Fruit fly (Drosophila melanogaster) whole organism, prepupa: ENCODE results near the gene ppk18.
A peak's percentile ranks its signal among the peaks of the same experiment; 100 is the strongest.

Source experiments
- Blimp-1 ChIP-seq: fragments of 200-800 bp; sonication (Bioruptor generic); optimal IDR thresholded peaks from 3 replicates; lab custom pipeline; 2017; ENCODE audit warnings: missing biosample characterization, missing genetic modification characterization, mild to moderate bottlenecking, moderate library complexity, missing genetic modification reagents
- CG10631 ChIP-seq: fragments of 200-800 bp; sonication (Bioruptor generic); optimal IDR thresholded peaks from 2 replicates; lab custom pipeline; 2016; ENCODE audit warnings: missing biosample characterization, missing genetic modification characterization
- CG11762 ChIP-seq: fragments of 200-800 bp; sonication (Bioruptor generic); optimal IDR thresholded peaks from 3 replicates; lab custom pipeline; 2016; ENCODE audit warnings: missing biosample characterization, missing genetic modification characterization; ENCODE audit not compliant: insufficient read depth
- CG11902 ChIP-seq: fragments of 200-800 bp; sonication (Bioruptor generic); optimal IDR thresholded peaks from 3 replicates; lab custom pipeline; 2016; ENCODE audit warnings: missing biosample characterization, missing genetic modification characterization
- CG31627 ChIP-seq: fragments of 200-800 bp; sonication (Bioruptor generic); optimal IDR thresholded peaks from 3 replicates; lab custom pipeline; 2016; ENCODE audit warnings: missing biosample characterization, missing genetic modification characterization
- CG32006 ChIP-seq: fragments of 200-800 bp; sonication (Bioruptor generic); optimal IDR thresholded peaks from 3 replicates; lab custom pipeline; 2017; ENCODE audit warnings: missing biosample characterization, mild to moderate bottlenecking, missing genetic modification characterization
- CG4318 ChIP-seq: fragments of 200-800 bp; sonication (Bioruptor generic); optimal IDR thresholded peaks from 3 replicates; lab custom pipeline; 2017; ENCODE audit warnings: missing biosample characterization, mild to moderate bottlenecking, missing genetic modification characterization
- CG6163 ChIP-seq: fragments of 200-800 bp; sonication (Bioruptor generic); IDR thresholded peaks from 3 replicates; pipeline ENCODE4 v1.3.6; 2022; ENCODE audit warnings: missing biosample characterization, missing genetic modification characterization
- CG6276 ChIP-seq: fragments of 200-800 bp; sonication (Bioruptor generic); optimal IDR thresholded peaks from 2 replicates; lab custom pipeline; 2017; ENCODE audit warnings: missing biosample characterization, mild to moderate bottlenecking, missing genetic modification characterization
- CG6808 ChIP-seq: fragments of 200-800 bp; sonication (Bioruptor generic); optimal IDR thresholded peaks from 3 replicates; lab custom pipeline; 2017; ENCODE audit warnings: missing biosample characterization, missing genetic modification characterization, mild to moderate bottlenecking, moderate library complexity, missing genetic modification reagents
- CG8319 ChIP-seq: fragments of 200-800 bp; sonication (Bioruptor generic); optimal IDR thresholded peaks from 3 replicates; lab custom pipeline; 2016; ENCODE audit warnings: missing biosample characterization, missing genetic modification characterization
- CG9139 ChIP-seq: fragments of 200-800 bp; sonication (Bioruptor generic); optimal IDR thresholded peaks from 3 replicates; lab custom pipeline; 2017; ENCODE audit warnings: missing biosample characterization, mild to moderate bottlenecking, missing genetic modification characterization
- Eip75B ChIP-seq: fragments of 200-800 bp; sonication (Bioruptor generic); optimal IDR thresholded peaks from 3 replicates; lab custom pipeline; 2016; ENCODE audit warnings: missing biosample characterization, missing genetic modification characterization
- Eip93F ChIP-seq: fragments of 200-800 bp; sonication (Bioruptor generic); optimal IDR thresholded peaks from 2 replicates; lab custom pipeline; 2016; ENCODE audit warnings: missing biosample characterization, mild to moderate bottlenecking, missing genetic modification characterization
- Ets21C ChIP-seq: fragments of 200-800 bp; sonication (Bioruptor generic); optimal IDR thresholded peaks from 3 replicates; lab custom pipeline; 2016; ENCODE audit warnings: missing biosample characterization, missing genetic modification characterization
- Ets96B ChIP-seq: fragments of 200-800 bp; optimal IDR thresholded peaks from 2 replicates; lab custom pipeline; 2019; ENCODE audit warnings: missing biosample characterization, mild to moderate bottlenecking, missing genetic modification characterization, moderate library complexity
- Hr38 ChIP-seq: sonication (Bioruptor generic); optimal IDR thresholded peaks from 2 replicates; lab custom pipeline; 2016; ENCODE audit warnings: missing biosample characterization, missing genetic modification characterization
- OdsH ChIP-seq: fragments of 200-800 bp; sonication (Bioruptor generic); optimal IDR thresholded peaks from 3 replicates; lab custom pipeline; 2016; ENCODE audit warnings: missing biosample characterization, missing genetic modification characterization
- Sox102F ChIP-seq: fragments of 200-800 bp; sonication (Bioruptor generic); optimal IDR thresholded peaks from 2 replicates; lab custom pipeline; 2016; ENCODE audit warnings: missing biosample characterization, mild to moderate bottlenecking, missing genetic modification characterization
- achi ChIP-seq: fragments of 200-800 bp; sonication (Bioruptor generic); optimal IDR thresholded peaks from 3 replicates; lab custom pipeline; 2016; ENCODE audit warnings: missing biosample characterization, missing genetic modification characterization
- dsx ChIP-seq: fragments of 200-800 bp; optimal IDR thresholded peaks from 3 replicates; lab custom pipeline; 2019; ENCODE audit warnings: missing biosample characterization, mild to moderate bottlenecking, missing genetic modification characterization, moderate library complexity; ENCODE audit not compliant: poor library complexity, severe bottlenecking
- esn ChIP-seq: fragments of 200-800 bp; sonication (Bioruptor generic); optimal IDR thresholded peaks from 2 replicates; lab custom pipeline; 2016; ENCODE audit warnings: missing biosample characterization, mild to moderate bottlenecking, missing genetic modification characterization, moderate library complexity
- fkh ChIP-seq: fragments of 200-800 bp; sonication (Bioruptor generic); optimal IDR thresholded peaks from 3 replicates; lab custom pipeline; 2017; ENCODE audit warnings: missing biosample characterization, mild to moderate bottlenecking, missing genetic modification characterization, moderate library complexity
- lz ChIP-seq: fragments of 200-800 bp; sonication (Bioruptor generic); optimal IDR thresholded peaks from 3 replicates; lab custom pipeline; 2016; ENCODE audit warnings: missing biosample characterization, missing genetic modification characterization
- net ChIP-seq: fragments of 200-800 bp; sonication (Bioruptor generic); optimal IDR thresholded peaks from 3 replicates; lab custom pipeline; 2016; ENCODE audit warnings: missing biosample characterization, missing genetic modification characterization
- pdm3 ChIP-seq: fragments of 200-800 bp; sonication (Bioruptor generic); optimal IDR thresholded peaks from 3 replicates; lab custom pipeline; 2016; ENCODE audit warnings: missing biosample characterization, missing genetic modification characterization
- salr ChIP-seq, 2 experiments: fragments of 200-800 bp; sonication (Bioruptor generic); optimal IDR thresholded peaks; 3 replicates each; lab custom pipeline; 2016 to 2018; ENCODE audit warnings: missing biosample characterization in 2 of 2, missing genetic modification characterization in 2 of 2, mild to moderate bottlenecking in 1 of 2
- spab ChIP-seq: fragments of 200-800 bp; sonication (Bioruptor generic); optimal IDR thresholded peaks from 2 replicates; lab custom pipeline; 2017; ENCODE audit warnings: missing biosample characterization, mild to moderate bottlenecking, missing genetic modification characterization, missing genetic modification reagents
- ss ChIP-seq, 2 experiments: fragments of 200-800 bp; sonication (Bioruptor generic); optimal IDR thresholded peaks; 2 replicates in 1 of 2; 3 replicates in 1 of 2; lab custom pipeline; 2017 to 2018; ENCODE audit warnings: mild to moderate bottlenecking in 2 of 2, missing biosample characterization in 2 of 2, missing genetic modification characterization in 2 of 2, moderate library complexity in 1 of 2
- svp ChIP-seq: fragments of 200-800 bp; sonication (Bioruptor generic); peaks from one replicate; lab custom pipeline; 2016; ENCODE audit warnings: missing biosample characterization, missing genetic modification characterization
- vri ChIP-seq: fragments of 200-800 bp; sonication (Bioruptor generic); optimal IDR thresholded peaks from 3 replicates; lab custom pipeline; 2016; ENCODE audit warnings: missing biosample characterization, mild to moderate bottlenecking, missing genetic modification characterization

ppk18 gene

DNA sequence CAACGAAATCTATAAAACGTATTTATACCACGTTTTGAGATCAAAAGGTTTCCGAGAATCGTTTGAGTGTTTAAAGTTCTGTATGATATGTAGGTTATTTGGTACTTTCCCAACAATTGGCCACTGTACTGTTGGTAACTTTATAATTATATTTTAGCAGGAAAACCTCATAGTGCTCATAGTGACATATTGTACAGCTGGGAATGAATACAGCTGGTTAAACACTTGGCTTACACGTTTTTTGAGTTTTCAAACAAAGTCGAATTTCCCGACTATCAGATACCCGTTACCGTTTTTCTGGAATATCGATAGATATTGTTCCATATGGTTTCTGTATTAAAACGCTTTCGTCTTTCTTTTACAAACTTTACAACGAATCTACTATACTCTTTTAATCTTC, 7.6 kb upstream of the ppk18 start:
- no peak for TF ChIP-seq net
- TF ChIP-seq fkh, result peak; percentile 37
- peak; percentile 67 for TF ChIP-seq svp (GFP tag; lab: Kevin White, UChicago)

DNA sequence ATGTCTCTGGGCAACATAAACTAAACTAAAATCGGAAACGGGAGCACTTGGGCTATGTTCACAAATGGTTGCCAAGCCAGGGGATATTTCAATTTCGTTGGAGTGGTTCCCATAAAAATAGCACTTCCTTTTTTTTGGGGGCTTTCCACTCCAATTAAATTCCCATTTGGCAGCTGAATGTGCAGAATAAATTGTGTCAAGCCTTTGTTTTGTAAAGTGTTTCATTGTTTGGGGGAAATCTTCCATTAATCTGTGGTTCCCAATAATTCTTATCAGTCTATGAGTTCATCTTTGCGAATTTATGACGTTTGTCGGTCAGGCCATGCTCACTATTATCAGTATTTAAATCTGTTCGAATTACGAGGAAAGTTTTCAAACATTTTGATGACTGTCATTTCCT, 7.1 kb upstream of the ppk18 start:
- peak; percentile 69 for TF ChIP-seq svp (GFP tag; lab: Kevin White, UChicago)
- no peak for TF ChIP-seq salr (GFP tag; optimal IDR thresholded peaks at IDR 0.05; lab: Kevin White, UChicago)

DNA sequence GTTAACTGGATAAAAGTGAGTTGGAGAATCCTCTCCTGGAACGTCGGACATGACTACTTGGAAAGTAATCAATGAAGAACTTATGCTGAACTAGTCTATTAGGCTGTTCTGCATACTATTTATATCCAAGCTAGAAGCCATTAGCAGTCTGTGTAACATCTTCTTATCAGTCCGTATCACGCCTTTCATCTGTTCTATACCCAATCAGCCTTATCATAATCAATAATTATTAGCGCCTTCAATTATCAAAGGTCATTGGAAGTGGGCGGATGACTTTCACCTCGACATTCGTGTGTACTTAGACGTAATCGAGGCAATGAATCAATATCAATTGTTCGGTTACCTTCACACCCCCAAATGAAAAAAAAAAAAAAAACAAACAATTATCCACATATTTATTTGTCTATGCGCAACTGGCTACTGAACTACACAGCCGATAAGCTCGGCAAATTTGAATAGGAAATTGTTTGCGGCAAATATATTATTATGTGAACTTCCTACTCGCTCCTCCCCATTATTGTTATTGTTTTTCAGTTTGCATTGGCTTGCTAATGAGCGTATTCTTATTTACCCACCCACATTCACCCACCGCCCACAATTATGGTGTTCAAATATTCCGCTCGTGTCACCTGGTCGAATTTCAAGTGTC, 4.3 kb upstream of the ppk18 start, which contains the start of the genes ppk11 and ppk16:
TSS of gene ppk11 (minus strand) at position 51 of the 649 bp plus-strand sequence.
TSS of gene ppk16 (minus strand) at position 51 of the 649 bp plus-strand sequence.
- no peak for TF ChIP-seq CG6808
- peak; percentile 86 for TF ChIP-seq fkh
- no peak for TF ChIP-seq Eip93F (GFP tag; lab: Kevin White, UChicago)

dm6 chr2L:9768735-9769134, 2.1 kb downstream of the ppk18 start, which contains the start of gene CG17633:
Gene CG17633, plus strand, starts transcription at chr2L:9769060.
- TF ChIP-seq Blimp-1, result no peak
- no peak for TF ChIP-seq CG4318
- no peak for TF ChIP-seq Ets96B (tag; lab: Kevin White, UChicago)
- TF ChIP-seq vri (GFP tag; lab: Kevin White, UChicago), result no peak

dm6 chr2L:9766758-9767157, 4.0 kb downstream of the ppk18 start, which contains the start of gene CG4017:
Gene CG4017, plus strand, starts transcription at chr2L:9767058.
- TF ChIP-seq pdm3, result no peak
- no peak for TF ChIP-seq CG11902
- TF ChIP-seq Blimp-1, result no peak
- TF ChIP-seq achi (GFP tag; lab: Kevin White, UChicago), result no peak
- no peak for TF ChIP-seq Sox102F (GFP tag; lab: Kevin White, UChicago)
- TF ChIP-seq lz (GFP tag; lab: Kevin White, UChicago), result no peak
- no peak for TF ChIP-seq CG6163 (GFP tag; lab: Robert Waterston, UW)
- TF ChIP-seq ss (GFP tag; optimal IDR thresholded peaks at IDR 0.05; lab: Kevin White, UChicago), result no peak
- TF ChIP-seq dsx (GFP tag; lab: Kevin White, UChicago), result no peak
- TF ChIP-seq CG9139 (GFP tag; lab: Kevin White, UChicago), result no peak
- TF ChIP-seq Ets21C (GFP tag; lab: Kevin White, UChicago), result no peak
- TF ChIP-seq CG10631 (GFP tag; lab: Kevin White, UChicago), result no peak
- no peak for TF ChIP-seq Hr38 (GFP tag; lab: Kevin White, UChicago)
- no peak for TF ChIP-seq Eip75B (GFP tag; lab: Kevin White, UChicago)
- TF ChIP-seq svp (GFP tag; lab: Kevin White, UChicago), result no peak
- TF ChIP-seq esn, result no peak
- no peak for TF ChIP-seq spab (GFP tag; lab: Kevin White, UChicago)
- no peak for TF ChIP-seq salr (GFP tag; optimal IDR thresholded peaks at IDR 0.05; lab: Kevin White, UChicago)
- no peak for TF ChIP-seq CG32006 (GFP tag; lab: Kevin White, UChicago)

DNA sequence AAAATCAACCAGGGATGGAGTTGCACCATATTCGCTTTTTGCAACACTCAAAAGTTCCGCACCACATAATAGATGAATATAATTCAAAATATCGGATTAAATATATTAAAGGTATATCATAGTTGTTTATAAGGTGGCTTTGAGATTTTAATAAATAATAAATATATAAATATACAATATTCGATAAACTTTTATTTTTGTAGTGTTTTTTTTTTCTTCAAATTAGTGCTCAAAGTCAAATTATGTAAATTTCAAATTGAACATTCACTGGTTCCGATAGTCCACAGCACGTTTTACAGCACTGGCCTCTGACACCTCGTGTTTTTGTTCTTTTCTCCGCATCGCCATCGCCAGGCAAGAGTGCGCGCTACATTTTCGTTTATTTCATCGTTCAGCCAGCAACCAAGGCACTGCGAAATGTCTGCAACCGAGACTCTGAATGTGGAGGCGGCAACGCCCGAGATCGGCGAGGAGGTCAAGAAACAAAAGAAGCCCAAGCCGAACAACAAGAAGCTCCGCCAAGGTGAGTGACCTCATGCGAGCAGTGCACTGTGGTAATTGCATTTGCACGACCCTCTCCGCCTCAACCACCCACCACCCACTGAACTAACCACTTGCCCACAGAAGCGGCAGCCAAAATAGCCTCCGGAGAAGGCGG, 7.5 kb downstream of the ppk18 start, which contains the start of the genes Taf11 and und:
TSS of gene Taf11 (minus strand) at position 51 of the 658 bp plus-strand sequence.
TSS of gene und (plus strand) at position 158 of the 658 bp plus-strand sequence.
- no peak for TF ChIP-seq CG8319 (GFP tag; lab: Kevin White, UChicago)
- peak; percentile 76 for TF ChIP-seq achi (GFP tag; lab: Kevin White, UChicago)
- TF ChIP-seq CG11902, result no peak
- TF ChIP-seq CG10631 (GFP tag; lab: Kevin White, UChicago), result peak; percentile 46
- no peak for TF ChIP-seq CG9139 (GFP tag; lab: Kevin White, UChicago)
- TF ChIP-seq OdsH, result no peak
- no peak for TF ChIP-seq CG32006 (GFP tag; lab: Kevin White, UChicago)
- TF ChIP-seq svp (GFP tag; lab: Kevin White, UChicago), result peak; percentile 81
- peak; percentile 8 for TF ChIP-seq CG31627 (GFP tag; lab: Kevin White, UChicago)
- TF ChIP-seq esn, result peak; percentile 26
- TF ChIP-seq salr (GFP tag; optimal IDR thresholded peaks at IDR 0.05; lab: Kevin White, UChicago), result no peak
- no peak for TF ChIP-seq CG6276 (GFP tag; lab: Kevin White, UChicago)
- TF ChIP-seq CG11762, result no peak
- TF ChIP-seq CG6163 (GFP tag; lab: Robert Waterston, UW), result no peak
